Worm (Caenorhabditis elegans) whole organism, young adult: ENCODE measurements around the gene C45B2.1.

Source experiments
- B0261.1 ChIP-seq: sonication (generic microtip); optimal IDR thresholded peaks from 2 replicates; lab custom pipeline; 2016; ENCODE audit warnings: mild to moderate bottlenecking, missing genetic modification characterization, moderate library complexity, missing compliant biosample characterization
- C17E4.6 ChIP-seq: fragments of 200-800 bp; sonication (Bioruptor generic); IDR thresholded peaks from 2 replicates; pipeline ENCODE4 v1.3.6; 2022; ENCODE audit warnings: missing genetic modification reagents, missing genetic modification characterization, missing compliant biosample characterization
- F10E7.11 ChIP-seq: sonication (generic microtip); optimal IDR thresholded peaks from 2 replicates; lab custom pipeline; 2017; ENCODE audit warnings: mild to moderate bottlenecking, missing genetic modification characterization, moderate library complexity, missing compliant biosample characterization
- F33H1.4 ChIP-seq: fragments of 200-800 bp; sonication (Bioruptor generic); IDR thresholded peaks from 2 replicates; pipeline ENCODE4 v1.3.6; 2022; ENCODE audit warnings: missing genetic modification reagents, missing genetic modification characterization, missing compliant biosample characterization
- K12H6.12 ChIP-seq: fragments of 200-800 bp; sonication (Bioruptor generic); optimal IDR thresholded peaks from 2 replicates; lab custom pipeline; 2018; ENCODE audit warnings: mild to moderate bottlenecking, missing genetic modification characterization, missing compliant biosample characterization
- Y53F4B.3 ChIP-seq: fragments of 200-800 bp; sonication (Bioruptor generic); IDR thresholded peaks from 2 replicates; pipeline ENCODE4 v1.3.6; 2022; ENCODE audit warnings: missing genetic modification reagents, missing genetic modification characterization, missing compliant biosample characterization
- akir-1 ChIP-seq: fragments of 200-800 bp; sonication (Bioruptor generic); optimal IDR thresholded peaks from 2 replicates; lab custom pipeline; 2018; ENCODE audit warnings: mild to moderate bottlenecking, missing genetic modification characterization, moderate library complexity, missing compliant biosample characterization
- aptf-3 ChIP-seq: fragments of 200-800 bp; sonication (Bioruptor generic); IDR thresholded peaks from 2 replicates; pipeline ENCODE4 v1.3.6; 2022; ENCODE audit warnings: missing genetic modification characterization, missing compliant biosample characterization
- atf-7 ChIP-seq: sonication (generic microtip); optimal IDR thresholded peaks from 2 replicates; lab custom pipeline; 2017; ENCODE audit warnings: mild to moderate bottlenecking, missing genetic modification characterization, missing compliant biosample characterization
- athp-1 ChIP-seq: sonication (generic microtip); optimal IDR thresholded peaks from 2 replicates; lab custom pipeline; 2017; ENCODE audit warnings: mild to moderate bottlenecking, missing genetic modification characterization, missing compliant biosample characterization
- cebp-2 ChIP-seq: fragments of 200-800 bp; sonication (Bioruptor generic); IDR thresholded peaks from 2 replicates; pipeline ENCODE4 v1.3.6; 2022; ENCODE audit warnings: missing genetic modification characterization, missing compliant biosample characterization
- ceh-40 ChIP-seq: fragments of 200-800 bp; sonication (Bioruptor generic); IDR thresholded peaks from 2 replicates; pipeline ENCODE4 v1.3.6; 2022; ENCODE audit warnings: missing genetic modification characterization, missing compliant biosample characterization
- ceh-58 ChIP-seq: fragments of 200-800 bp; sonication (Bioruptor generic); IDR thresholded peaks from 2 replicates; pipeline ENCODE4 v1.3.6; 2022; ENCODE audit warnings: missing genetic modification characterization, missing compliant biosample characterization
- dox-1 ChIP-seq: fragments of 200-800 bp; sonication (Bioruptor generic); IDR thresholded peaks from 2 replicates; pipeline ENCODE4 v1.3.6; 2022; ENCODE audit warnings: missing genetic modification reagents, missing genetic modification characterization, missing compliant biosample characterization
- dpl-1 ChIP-seq: fragments of 150-350 bp; optimal IDR thresholded peaks from 2 replicates; lab custom pipeline; 2014; ENCODE audit warnings: missing biosample characterization, missing genetic modification reagents, missing genetic modification characterization
- egrh-3 ChIP-seq: fragments of 200-800 bp; sonication (Bioruptor generic); IDR thresholded peaks from 2 replicates; pipeline ENCODE4 v1.3.6; 2022; ENCODE audit warnings: missing genetic modification reagents, missing genetic modification characterization, missing compliant biosample characterization
- ekl-4 ChIP-seq: fragments of 200-800 bp; sonication (Bioruptor generic); IDR thresholded peaks from 2 replicates; pipeline ENCODE4 v1.3.6; 2022; ENCODE audit warnings: missing genetic modification reagents, missing genetic modification characterization, missing compliant biosample characterization
- ets-4 ChIP-seq: fragments of 200-800 bp; sonication (Bioruptor generic); optimal IDR thresholded peaks from 2 replicates; lab custom pipeline; 2018; ENCODE audit warnings: mild to moderate bottlenecking, missing genetic modification characterization, missing compliant biosample characterization
- hmg-20 ChIP-seq: fragments of 200-800 bp; sonication (Bioruptor generic); IDR thresholded peaks from 2 replicates; pipeline ENCODE4 v1.3.6; 2022; ENCODE audit warnings: missing genetic modification reagents, missing genetic modification characterization, missing compliant biosample characterization
- nfya-1 ChIP-seq: sonication (generic microtip); optimal IDR thresholded peaks from 2 replicates; lab custom pipeline; 2017; ENCODE audit warnings: antibody characterized with exemption, missing compliant biosample characterization, missing genetic modification characterization, borderline replicate concordance; ENCODE audit not compliant: insufficient read depth
- nfya-2 ChIP-seq: fragments of 200-800 bp; sonication (Bioruptor generic); IDR thresholded peaks from 2 replicates; pipeline ENCODE4 v1.3.6; 2022; ENCODE audit warnings: missing genetic modification reagents, missing genetic modification characterization, missing compliant biosample characterization
- nhr-80 ChIP-seq: sonication (generic microtip); optimal IDR thresholded peaks from 2 replicates; lab custom pipeline; 2016; ENCODE audit warnings: missing genetic modification characterization, missing compliant biosample characterization
- pha-4 ChIP-seq: fragments of 150-350 bp; sonication (generic microtip); optimal IDR thresholded peaks from 2 replicates; lab custom pipeline; 2014; ENCODE audit warnings: missing biosample characterization, missing genetic modification reagents, missing genetic modification characterization
- rcor-1 ChIP-seq: fragments of 200-800 bp; sonication (Bioruptor generic); IDR thresholded peaks from 2 replicates; pipeline ENCODE4 v1.3.6; 2022; ENCODE audit warnings: missing genetic modification reagents, missing genetic modification characterization, missing compliant biosample characterization
- sdz-38 ChIP-seq: sonication (generic microtip); optimal IDR thresholded peaks from 2 replicates; lab custom pipeline; 2016; ENCODE audit warnings: missing genotype, missing genetic modification characterization, missing compliant biosample characterization
- snpc-1.3 ChIP-seq: sonication (generic microtip); optimal IDR thresholded peaks from 2 replicates; lab custom pipeline; 2017; ENCODE audit warnings: missing genetic modification characterization, mild to moderate bottlenecking, missing compliant biosample characterization, antibody characterized with exemption, moderate library complexity, missing genotype, missing genetic modification reagents; ENCODE audit not compliant: insufficient read depth
- tbp1 ChIP-seq: fragments of 200-800 bp; sonication (Bioruptor generic); optimal IDR thresholded peaks from 2 replicates; lab custom pipeline; 2018; ENCODE audit warnings: mild to moderate bottlenecking, missing genetic modification characterization, missing compliant biosample characterization
- unc-62 ChIP-seq: fragments of 150-350 bp; optimal IDR thresholded peaks from 2 replicates; lab custom pipeline; 2014; ENCODE audit warnings: missing biosample characterization, missing genetic modification reagents, missing genetic modification characterization
- xnd-1 ChIP-seq: sonication (generic microtip); optimal IDR thresholded peaks from 2 replicates; lab custom pipeline; 2016; ENCODE audit warnings: missing genotype, missing genetic modification reagents, missing genetic modification characterization, missing compliant biosample characterization
- ztf-25 ChIP-seq: fragments of 200-800 bp; sonication (Bioruptor generic); IDR thresholded peaks from 2 replicates; pipeline ENCODE4 v1.3.6; 2022; ENCODE audit warnings: missing genetic modification reagents, missing genetic modification characterization, missing compliant biosample characterization
- ztf-28 ChIP-seq: fragments of 200-800 bp; sonication (Bioruptor generic); IDR thresholded peaks from 2 replicates; pipeline ENCODE4 v1.3.6; 2022; ENCODE audit warnings: missing genetic modification reagents, missing genetic modification characterization, missing compliant biosample characterization

Gene C45B2.1

ce11 chrX:6098420-6098819 is 12.5 kb downstream of the C45B2.1 start:
- TF ChIP-seq ets-4 (GFP tag; lab: Kevin White, UChicago) = no peak
- TF ChIP-seq tbp1 = no peak
- TF ChIP-seq Y53F4B.3 = no peak
- peak; percentile 66 for TF ChIP-seq nhr-80 (tag; lab: Kevin White, UChicago)
- peak; percentile 53 for TF ChIP-seq unc-62 (GFP tag; lab: Kevin White, UChicago)
- TF ChIP-seq C17E4.6 = no peak
- TF ChIP-seq egrh-3 = no peak
- TF ChIP-seq dpl-1 (GFP tag; lab: Kevin White, UChicago) = no peak

ce11 chrX:6100395-6101099 is 14.6 kb downstream of the C45B2.1 start:
- TF ChIP-seq nhr-80 (tag; lab: Kevin White, UChicago) = peak; percentile 75
- TF ChIP-seq dox-1 (GFP tag; lab: Robert Waterston, UW) = peak; percentile 29; the same call in 1 of the 2 replicates
- TF ChIP-seq ztf-28 (GFP tag; lab: Robert Waterston, UW) = no peak

- TF ChIP-seq xnd-1 (tag; lab: Kevin White, UChicago) (no peak), akir-1 (no peak), aptf-3 (GFP tag; lab: Robert Waterston, UW) (no peak), F33H1.4 (GFP tag; lab: Robert Waterston, UW) (no peak), sdz-38 (tag; lab: Kevin White, UChicago) (no peak)
Observed at ce11 chrX:6103297-6103696, 17.4 kb downstream of the C45B2.1 start, which contains the start of gene C15H9.11. C15H9.11 (minus strand) TSS chrX:6103397.

DNA sequence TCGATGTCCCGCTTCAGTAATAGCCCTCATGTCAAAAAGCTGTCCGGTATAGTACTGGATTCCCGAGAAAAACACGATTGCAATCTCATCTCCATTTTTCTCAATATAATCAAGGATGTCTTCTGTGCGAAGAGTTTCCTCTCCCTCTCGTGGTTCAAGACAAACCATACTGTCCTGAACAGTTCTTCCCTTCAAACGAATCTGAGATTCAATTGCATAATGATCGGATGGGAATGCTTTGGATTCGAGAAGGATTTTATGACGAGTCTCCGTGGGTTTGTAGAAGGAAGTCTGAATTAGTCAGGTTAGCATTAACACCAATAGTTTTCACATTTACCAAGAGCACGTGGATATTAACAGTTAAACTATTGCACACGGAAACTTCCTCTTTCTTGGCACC is 22.0 kb downstream of the C45B2.1 start:
- no peak for TF ChIP-seq xnd-1 (tag; lab: Kevin White, UChicago)
- TF ChIP-seq ceh-58 = no peak
- no peak for TF ChIP-seq cebp-2 (GFP tag; lab: Robert Waterston, UW)
- no peak for TF ChIP-seq tbp1

DNA sequence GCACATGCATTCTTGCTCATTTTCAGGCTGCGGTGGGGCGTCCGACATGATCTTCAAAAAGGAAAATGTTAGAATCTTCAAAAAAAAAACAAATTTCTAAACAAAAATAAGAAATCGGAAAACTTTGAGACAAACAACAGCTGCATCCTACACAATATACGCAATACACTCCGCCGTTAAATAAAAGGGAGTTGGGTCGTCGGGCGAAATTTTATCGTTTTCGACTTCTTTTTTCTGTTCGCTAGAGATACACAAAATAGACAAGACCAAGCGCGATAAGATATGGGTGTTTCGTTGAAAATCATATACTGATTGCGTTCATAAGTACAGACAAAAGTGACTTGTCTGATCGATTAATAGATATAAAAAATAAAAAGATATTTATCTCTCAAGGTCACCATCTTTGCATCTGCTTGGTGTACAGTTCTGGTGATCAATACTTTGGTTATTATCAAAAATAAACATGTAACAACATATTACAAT is 23.4 kb downstream of the C45B2.1 start, which contains the start of gene kynu-1:
kynu-1 (minus strand) TSS at position 51 of the 483 bp plus-strand sequence.
- peak; percentile 45 for TF ChIP-seq nhr-80 (tag; lab: Kevin White, UChicago)
- no peak for TF ChIP-seq B0261.1 (tag; lab: Kevin White, UChicago)

DNA sequence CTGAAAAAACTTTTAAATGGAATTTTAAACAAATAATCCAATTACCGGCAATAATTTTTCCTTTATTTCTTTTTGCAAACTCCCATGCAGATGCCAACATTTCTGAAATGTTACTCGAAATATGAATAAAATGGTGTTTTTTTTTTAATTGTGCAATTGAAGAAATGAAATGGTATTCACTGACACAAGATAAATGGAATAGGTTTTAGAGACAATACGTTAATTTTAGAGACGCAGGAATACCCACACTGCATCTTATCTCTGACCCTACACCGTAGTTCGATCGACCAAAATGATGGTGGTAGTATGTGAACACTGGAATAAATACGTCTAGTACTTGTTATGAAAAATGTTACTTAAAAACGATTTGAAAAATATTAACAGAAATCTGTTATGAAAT is 26.9 kb downstream of the C45B2.1 start, which contains the start of gene prx-3:
prx-3 (minus strand) TSS at position 101 of the 400 bp plus-strand sequence.
- TF ChIP-seq nfya-1 (tag; lab: Kevin White, UChicago) (no peak), ekl-4 (GFP tag; lab: Robert Waterston, UW) (no peak), athp-1 (tag; lab: Kevin White, UChicago) (no peak), ztf-25 (GFP tag; lab: Robert Waterston, UW) (no peak), rcor-1 (no peak), ceh-40 (GFP tag; lab: Robert Waterston, UW) (no peak), akir-1 (no peak), F10E7.11 (tag; lab: Kevin White, UChicago) (no peak), K12H6.12 (tag; lab: Kevin White, UChicago) (no peak), nfya-2 (no peak), snpc-1.3 (tag; lab: Kevin White, UChicago) (no peak), atf-7 (tag; lab: Kevin White, UChicago) (no peak), pha-4 (tag; lab: Kevin White, UChicago) (no peak), hmg-20 (GFP tag; lab: Robert Waterston, UW) (no peak)
- TF ChIP-seq, all 124 proteins: peak for 0
